Fruit fly (Drosophila melanogaster): Measurements from ENCODE around the gene CG32022.

Gene CG32022

dm6 chr3L:8675545-8676084, 45.5 kb downstream of the CG32022 start, which contains the start of gene hry (continued):
- TF ChIP-seq cas (GFP tag; IDR thresholded peaks at IDR 0.05), result 0 out of 2 replicates have a peak, but pooled peaks have one; percentile 27
- TF ChIP-seq CG6272 (GFP tag; IDR thresholded peaks at IDR 0.05), result no peak
- peak; percentile 42 for TF ChIP-seq CG7928 (GFP tag; optimal IDR thresholded peaks at IDR 0.05)
- TF ChIP-seq ham (GFP tag; IDR thresholded peaks at IDR 0.05), result no peak
- TF ChIP-seq CG7556 (GFP tag; optimal IDR thresholded peaks at IDR 0.05), result no peak
- no peak for TF ChIP-seq Oaz (GFP tag; IDR thresholded peaks at IDR 0.05)
- TF ChIP-seq Lpt (GFP tag; optimal IDR thresholded peaks at IDR 0.05), result no peak
- no peak for TF ChIP-seq CG9437 (GFP tag; optimal IDR thresholded peaks at IDR 0.05)
- peak; percentile 30; the same call in 1 of the 2 replicates for TF ChIP-seq Rfx (GFP tag; IDR thresholded peaks at IDR 0.05)
- 0 out of 2 replicates have a peak, but pooled peaks have one; percentile 34 for TF ChIP-seq CG11696 (GFP tag; IDR thresholded peaks at IDR 0.05)
- no peak for TF ChIP-seq disco-r (GFP tag; optimal IDR thresholded peaks at IDR 0.05)
- TF ChIP-seq CG8359 (GFP tag; optimal IDR thresholded peaks at IDR 0.05; ENCODE audit: borderline replicate concordance), result peak; percentile 88
- no peak for TF ChIP-seq CG1603 (tag; optimal IDR thresholded peaks at IDR 0.05)
- TF ChIP-seq Kr (GFP tag; optimal IDR thresholded peaks at IDR 0.05), result no peak
- no peak for TF ChIP-seq inv (GFP tag; IDR thresholded peaks at IDR 0.05; ENCODE audit: partially characterized antibody)
- peak; percentile 57 for TF ChIP-seq D19A (tag; optimal IDR thresholded peaks at IDR 0.05)
- TF ChIP-seq CG4707 (GFP tag; optimal IDR thresholded peaks at IDR 0.05), result peak; percentile 10
- peak; percentile 30; the same call in 2 of the 3 replicates for TF ChIP-seq CG11695 (GFP tag; IDR thresholded peaks at IDR 0.05)
- no peak for TF ChIP-seq CG7963 (GFP tag; IDR thresholded peaks at IDR 0.05; ENCODE audit: partially characterized antibody)
- TF ChIP-seq pnt (GFP tag; optimal IDR thresholded peaks at IDR 0.05), result no peak
- TF ChIP-seq Sox102F (GFP tag; optimal IDR thresholded peaks at IDR 0.05), result no peak
- TF ChIP-seq Stat92E (GFP tag; optimal IDR thresholded peaks at IDR 0.05), result peak in 1 of 3 experiments; percentile 73
- peak; percentile 64 for TF ChIP-seq odd (GFP tag; optimal IDR thresholded peaks at IDR 0.05)
- no peak for TF ChIP-seq CG2875 (GFP tag; optimal IDR thresholded peaks at IDR 0.05)
- no peak for TF ChIP-seq al (GFP tag; IDR thresholded peaks at IDR 0.05)
- TF ChIP-seq CG12104 (GFP tag; optimal IDR thresholded peaks at IDR 0.05), result no peak
- TF ChIP-seq CG7271 (tag; optimal IDR thresholded peaks at IDR 0.05), result no peak
- TF ChIP-seq rib (GFP tag; IDR thresholded peaks at IDR 0.05), result peak; percentile 64; the same call in 1 of the 2 replicates
- TF ChIP-seq CG10321 (GFP tag; IDR thresholded peaks at IDR 0.05), result peak; percentile 20; the same call in 1 of the 2 replicates
- peak; percentile 34 for TF ChIP-seq CoRest (tag; optimal IDR thresholded peaks at IDR 0.05)
- TF ChIP-seq CG11093 (GFP tag; IDR thresholded peaks at IDR 0.05), result no peak
- peak; percentile 61; the same call in 1 of the 2 replicates for TF ChIP-seq GATAe (GFP tag; conservative IDR thresholded peaks at IDR 0.05)
- TF ChIP-seq Six4 (GFP tag; optimal IDR thresholded peaks at IDR 0.05), result no peak
- no peak for TF ChIP-seq CG31388 (GFP tag; optimal IDR thresholded peaks at IDR 0.05)
- TF ChIP-seq CG6654 (GFP tag; optimal IDR thresholded peaks at IDR 0.05), result no peak
- TF ChIP-seq kni (GFP tag; optimal IDR thresholded peaks at IDR 0.05), result peak; percentile 93
- no peak for TF ChIP-seq yki (optimal IDR thresholded peaks at IDR 0.05)
- no peak for TF ChIP-seq Spps (tag; optimal IDR thresholded peaks at IDR 0.05)
- peak in 1 of 2 experiments; percentile 81 for TF ChIP-seq Hr78 (GFP tag; optimal IDR thresholded peaks at IDR 0.05)
- peak; percentile 64 for TF ChIP-seq bbx (GFP tag; IDR thresholded peaks at IDR 0.05; ENCODE audit: partially characterized antibody)
- TF ChIP-seq CG14050 (GFP tag; IDR thresholded peaks at IDR 0.05), result no peak
- peak; percentile 93 for TF ChIP-seq HLHmδ (GFP tag; optimal IDR thresholded peaks at IDR 0.05)
- TF ChIP-seq chn (GFP tag; optimal IDR thresholded peaks at IDR 0.05), result peak; percentile 13
- no peak for TF ChIP-seq CG9817 (tag; optimal IDR thresholded peaks at IDR 0.05)
- no peak for TF ChIP-seq CG4730 (GFP tag; IDR thresholded peaks at IDR 0.05)
- TF ChIP-seq CG31365 (tag; optimal IDR thresholded peaks at IDR 0.05), result peak; percentile 1
- TF ChIP-seq toy (GFP tag; IDR thresholded peaks at IDR 0.05), result no peak
- TF ChIP-seq Scr (GFP tag; IDR thresholded peaks at IDR 0.05; ENCODE audit: partially characterized antibody), result peak; percentile 47; the same call in 1 of the 2 replicates
- peak; percentile 100 for TF ChIP-seq Deaf1 (tag; optimal IDR thresholded peaks at IDR 0.05)
- TF ChIP-seq mam (GFP tag; optimal IDR thresholded peaks at IDR 0.05), result no peak
